Worm (Caenorhabditis elegans): ENCODE data around the gene smf-1.
A peak's percentile ranks its signal among the peaks of the same experiment; 100 is the strongest.

ce11 chrX:6761688-6762185 lies 38.9 kb upstream of the smf-1 start, which contains the start of gene abts-4:
- TF ChIP-seq dpl-1 (GFP tag; optimal IDR thresholded peaks at IDR 0.05) = no peak
- TF ChIP-seq pha-4 (tag; optimal IDR thresholded peaks at IDR 0.05) = peak; percentile 2
- TF ChIP-seq aptf-3 (GFP tag; IDR thresholded peaks at IDR 0.05) = no peak
- no peak for TF ChIP-seq madf-6 (GFP tag; IDR thresholded peaks at IDR 0.05)
- no peak for TF ChIP-seq Y53F4B.3 (GFP tag; IDR thresholded peaks at IDR 0.05)
- no peak for TF ChIP-seq gei-17 (GFP tag; optimal IDR thresholded peaks at IDR 0.05)
- TF ChIP-seq efl-1 (GFP tag; optimal IDR thresholded peaks at IDR 0.05) = no peak
- TF ChIP-seq B0336.3 (GFP tag; IDR thresholded peaks at IDR 0.05) = no peak
- TF ChIP-seq nhr-120 (GFP tag; IDR thresholded peaks at IDR 0.05) = no peak
- TF ChIP-seq zfh-2 (GFP tag; conservative IDR thresholded peaks at IDR 0.05) = no peak
- no peak for TF ChIP-seq snpc-4 (GFP tag; optimal IDR thresholded peaks at IDR 0.05)
- no peak for TF ChIP-seq snpc-4 (tag; optimal IDR thresholded peaks at IDR 0.05)
- no peak for TF ChIP-seq nfyb-1 (GFP tag; IDR thresholded peaks at IDR 0.05)
- TF ChIP-seq hlh-26 (GFP tag; conservative IDR thresholded peaks at IDR 0.05) = no peak
